Worm (Caenorhabditis elegans): ENCODE results near the gene T23B7.2.

- TF ChIP-seq nhr-12 (tag; optimal IDR thresholded peaks at IDR 0.05) (no peak), nhr-77 (tag; optimal IDR thresholded peaks at IDR 0.05) (peak; percentile 29), nfya-1 (tag; optimal IDR thresholded peaks at IDR 0.05; ENCODE audit: insufficient read depth) (peak; percentile 93), snpc-4 (tag; optimal IDR thresholded peaks at IDR 0.05) (peak; percentile 92)
Observed at ce11 chrII:4851594-4852106, 9.6 kb upstream of the T23B7.2 start, which contains the start of gene dnj-9.
